Worm (Caenorhabditis elegans): ENCODE measurements around the gene Y54G2A.11.
"Not testable (repeated sequence)": the region's sequence is repeated elsewhere in the genome, so short reads cannot be mapped to it uniquely, and the experiment has no call there.

Y54G2A.11 gene

DNA sequence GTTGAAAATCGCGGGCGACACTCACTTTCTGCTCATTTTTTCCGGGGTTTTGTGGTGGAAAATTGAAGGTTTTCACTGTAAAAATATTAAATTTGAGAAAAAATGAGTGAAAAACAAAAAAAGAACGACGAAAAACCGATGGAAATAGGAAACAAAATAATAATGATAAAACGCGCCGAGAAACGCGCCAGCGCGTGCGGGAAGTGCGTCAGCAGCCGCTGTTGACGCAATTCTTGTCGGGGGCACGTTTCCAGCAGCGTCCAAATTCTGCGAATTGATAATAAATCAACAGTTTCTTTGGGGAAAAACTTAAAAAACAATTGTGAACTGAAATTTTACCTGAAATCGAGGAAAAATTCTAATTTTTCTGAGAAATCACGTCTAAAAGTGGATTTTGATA, 45.8 kb downstream of the Y54G2A.11 start, which contains the start of gene ubxn-2 (continued):
- TF ChIP-seq lin-11 (tag; optimal IDR thresholded peaks at IDR 0.05), result peak; percentile 19
- no peak for TF ChIP-seq ceh-19 (GFP tag; optimal IDR thresholded peaks at IDR 0.05)
- TF ChIP-seq sdc-2 (tag; optimal IDR thresholded peaks at IDR 0.05), result no peak
- no peak for TF ChIP-seq npax-4 (tag; optimal IDR thresholded peaks at IDR 0.05)
- no peak for TF ChIP-seq sox-2 (GFP tag; IDR thresholded peaks at IDR 0.05)
- TF ChIP-seq pros-1 (tag; optimal IDR thresholded peaks at IDR 0.05), result no peak
- no peak for TF ChIP-seq ceh-24 (tag; optimal IDR thresholded peaks at IDR 0.05)
- no peak for TF ChIP-seq hlh-13 (GFP tag; optimal IDR thresholded peaks at IDR 0.05)
- TF ChIP-seq ceh-22 (tag; optimal IDR thresholded peaks at IDR 0.05), result no peak
- no peak for TF ChIP-seq ceh-30 (tag; optimal IDR thresholded peaks at IDR 0.05)
- TF ChIP-seq hlh-6 (tag; optimal IDR thresholded peaks at IDR 0.05), result no peak
- no peak for TF ChIP-seq ztf-16 (tag; optimal IDR thresholded peaks at IDR 0.05)
- TF ChIP-seq hlh-15 (tag; optimal IDR thresholded peaks at IDR 0.05), result no peak
- no peak for TF ChIP-seq fax-1 (tag; optimal IDR thresholded peaks at IDR 0.05)
- no peak for TF ChIP-seq F13H6.1 (tag; optimal IDR thresholded peaks at IDR 0.05)
- no peak for TF ChIP-seq C08G9.2 (tag; optimal IDR thresholded peaks at IDR 0.05)
- TF ChIP-seq ref-2 (tag; optimal IDR thresholded peaks at IDR 0.05), result peak; percentile 15
- TF ChIP-seq pqm-1 (tag; optimal IDR thresholded peaks at IDR 0.05), result no peak
- 0 out of 2 replicates have a peak, but pooled peaks have one; percentile 7 for TF ChIP-seq unc-3 (GFP tag; conservative IDR thresholded peaks at IDR 0.05)
- no peak for TF ChIP-seq unc-3 (tag; optimal IDR thresholded peaks at IDR 0.05)
- no peak for TF ChIP-seq ceh-6 (GFP tag; optimal IDR thresholded peaks at IDR 0.05)
- peak; percentile 7 for TF ChIP-seq ceh-48 (tag; optimal IDR thresholded peaks at IDR 0.05)
- TF ChIP-seq ceh-14 (tag; optimal IDR thresholded peaks at IDR 0.05), result no peak
- no peak for TF ChIP-seq pag-3 (tag; optimal IDR thresholded peaks at IDR 0.05; ENCODE audit: borderline replicate concordance)
- TF ChIP-seq rnt-1 (tag; optimal IDR thresholded peaks at IDR 0.05), result peak; percentile 0
- TF ChIP-seq ttx-3 (tag; optimal IDR thresholded peaks at IDR 0.05), result no peak
- no peak for TF ChIP-seq ets-4 (tag; optimal IDR thresholded peaks at IDR 0.05)
- no peak for TF ChIP-seq mec-3 (tag; optimal IDR thresholded peaks at IDR 0.05; ENCODE audit: borderline replicate concordance)
- no peak for TF ChIP-seq nhr-11 (tag; optimal IDR thresholded peaks at IDR 0.05)
- TF ChIP-seq unc-55 (GFP tag; optimal IDR thresholded peaks at IDR 0.05), result no peak
- peak; percentile 15 for TF ChIP-seq unc-86 (tag; optimal IDR thresholded peaks at IDR 0.05)
- TF ChIP-seq pax-1 (tag; optimal IDR thresholded peaks at IDR 0.05), result no peak
- TF ChIP-seq ceh-18 (tag; optimal IDR thresholded peaks at IDR 0.05), result peak; percentile 13
- TF ChIP-seq Y22D7AL.16 (tag; optimal IDR thresholded peaks at IDR 0.05), result no peak
- no peak for TF ChIP-seq lim-6 (tag; optimal IDR thresholded peaks at IDR 0.05)
- peak; percentile 24 for TF ChIP-seq unc-42 (tag; optimal IDR thresholded peaks at IDR 0.05)
- TF ChIP-seq pha-4 (tag; optimal IDR thresholded peaks at IDR 0.05), result no peak
- TF ChIP-seq ceh-9 (tag; optimal IDR thresholded peaks at IDR 0.05), result no peak

- TF ChIP-seq madf-2 (tag; optimal IDR thresholded peaks at IDR 0.05); pros-1 (tag; optimal IDR thresholded peaks at IDR 0.05); ceh-19 (GFP tag; optimal IDR thresholded peaks at IDR 0.05): not testable (repeated sequence)
Measured at ce11 chrIV:2719734-2720133, 51.9 kb downstream of the Y54G2A.11 start, which contains the start of gene ndua-12. Gene ndua-12, minus strand, starts transcription at chrIV:2719834.

- not testable (repeated sequence) for TF ChIP-seq ttx-3 (tag; optimal IDR thresholded peaks at IDR 0.05); K09A11.1 (tag; optimal IDR thresholded peaks at IDR 0.05; ENCODE audit: insufficient read depth); lin-11 (tag; optimal IDR thresholded peaks at IDR 0.05)
Measured at ce11 chrIV:2716474-2716873, 55.1 kb downstream of the Y54G2A.11 start, which contains the start of gene Y94H6A.7. Gene Y94H6A.7, minus strand, starts transcription at chrIV:2716574.
